Fruit fly (Drosophila melanogaster) whole organism, prepupa: ENCODE results near the gene Rhau.

ENCODE experiments used
- Blimp-1 ChIP-seq: fragments of 200-800 bp; sonication (Bioruptor generic); optimal IDR thresholded peaks from 3 replicates; lab custom pipeline; 2017; ENCODE audit warnings: missing biosample characterization, missing genetic modification characterization, mild to moderate bottlenecking, moderate library complexity, missing genetic modification reagents
- CG10669 ChIP-seq: fragments of 200-800 bp; sonication (Bioruptor generic); optimal IDR thresholded peaks from 3 replicates; lab custom pipeline; 2018; ENCODE audit warnings: missing biosample characterization, mild to moderate bottlenecking, missing genetic modification characterization, moderate library complexity
- CG11294 ChIP-seq: fragments of 200-800 bp; sonication (Bioruptor generic); IDR thresholded peaks from 2 replicates; pipeline ENCODE4 v1.3.6; 2022; ENCODE audit warnings: missing biosample characterization, missing genetic modification characterization
- CG11902 ChIP-seq: fragments of 200-800 bp; sonication (Bioruptor generic); optimal IDR thresholded peaks from 3 replicates; lab custom pipeline; 2016; ENCODE audit warnings: missing biosample characterization, missing genetic modification characterization
- CG15336 ChIP-seq: fragments of 200-800 bp; sonication (Bioruptor generic); IDR thresholded peaks from 2 replicates; pipeline ENCODE4 v1.3.6; 2022; ENCODE audit warnings: missing biosample characterization, missing genetic modification characterization
- CG1621 ChIP-seq: fragments of 200-800 bp; sonication (Bioruptor generic); optimal IDR thresholded peaks from 3 replicates; lab custom pipeline; 2018; ENCODE audit warnings: missing biosample characterization, mild to moderate bottlenecking, missing genetic modification characterization
- CG3032 ChIP-seq: fragments of 200-800 bp; optimal IDR thresholded peaks from 2 replicates; lab custom pipeline; 2019; ENCODE audit warnings: missing biosample characterization, mild to moderate bottlenecking, missing genetic modification characterization, moderate library complexity
- CG31627 ChIP-seq: fragments of 200-800 bp; sonication (Bioruptor generic); optimal IDR thresholded peaks from 3 replicates; lab custom pipeline; 2016; ENCODE audit warnings: missing biosample characterization, missing genetic modification characterization
- CG32006 ChIP-seq: fragments of 200-800 bp; sonication (Bioruptor generic); optimal IDR thresholded peaks from 3 replicates; lab custom pipeline; 2017; ENCODE audit warnings: missing biosample characterization, mild to moderate bottlenecking, missing genetic modification characterization
- CG6163 ChIP-seq: fragments of 200-800 bp; sonication (Bioruptor generic); IDR thresholded peaks from 3 replicates; pipeline ENCODE4 v1.3.6; 2022; ENCODE audit warnings: missing biosample characterization, missing genetic modification characterization
- CG6276 ChIP-seq: fragments of 200-800 bp; sonication (Bioruptor generic); optimal IDR thresholded peaks from 2 replicates; lab custom pipeline; 2017; ENCODE audit warnings: missing biosample characterization, mild to moderate bottlenecking, missing genetic modification characterization
- CG6792 ChIP-seq: fragments of 200-800 bp; sonication (Bioruptor generic); optimal IDR thresholded peaks from 3 replicates; lab custom pipeline; 2016; ENCODE audit warnings: missing biosample characterization, missing genetic modification characterization
- CG6808 ChIP-seq: fragments of 200-800 bp; sonication (Bioruptor generic); optimal IDR thresholded peaks from 3 replicates; lab custom pipeline; 2017; ENCODE audit warnings: missing biosample characterization, missing genetic modification characterization, mild to moderate bottlenecking, moderate library complexity, missing genetic modification reagents
- CG6854 ChIP-seq: fragments of 200-800 bp; sonication (Bioruptor generic); optimal IDR thresholded peaks from 2 replicates; lab custom pipeline; 2017; ENCODE audit warnings: missing biosample characterization, mild to moderate bottlenecking, missing genetic modification characterization
- CG8119 ChIP-seq: fragments of 200-800 bp; sonication (Bioruptor generic); IDR thresholded peaks from 3 replicates; pipeline ENCODE4 v1.3.6; 2022; ENCODE audit warnings: missing biosample characterization, missing genetic modification characterization
- CG8319 ChIP-seq: fragments of 200-800 bp; sonication (Bioruptor generic); optimal IDR thresholded peaks from 3 replicates; lab custom pipeline; 2016; ENCODE audit warnings: missing biosample characterization, missing genetic modification characterization
- CG8632 ChIP-seq: fragments of 200-800 bp; sonication (Bioruptor generic); optimal IDR thresholded peaks from 3 replicates; lab custom pipeline; 2016; ENCODE audit warnings: missing biosample characterization, missing genetic modification characterization
- CG9139 ChIP-seq: fragments of 200-800 bp; sonication (Bioruptor generic); optimal IDR thresholded peaks from 3 replicates; lab custom pipeline; 2017; ENCODE audit warnings: missing biosample characterization, mild to moderate bottlenecking, missing genetic modification characterization
- Eip75B ChIP-seq: fragments of 200-800 bp; sonication (Bioruptor generic); optimal IDR thresholded peaks from 3 replicates; lab custom pipeline; 2016; ENCODE audit warnings: missing biosample characterization, missing genetic modification characterization
- Eip78C ChIP-seq: fragments of 200-800 bp; sonication (Bioruptor generic); peaks from one replicate; lab custom pipeline; 2016; ENCODE audit warnings: missing biosample characterization, missing genetic modification characterization
- Eip93F ChIP-seq: fragments of 200-800 bp; sonication (Bioruptor generic); optimal IDR thresholded peaks from 2 replicates; lab custom pipeline; 2016; ENCODE audit warnings: missing biosample characterization, mild to moderate bottlenecking, missing genetic modification characterization
- Ets21C ChIP-seq: fragments of 200-800 bp; sonication (Bioruptor generic); optimal IDR thresholded peaks from 3 replicates; lab custom pipeline; 2016; ENCODE audit warnings: missing biosample characterization, missing genetic modification characterization
- Gug ChIP-seq: fragments of 200-800 bp; sonication (Bioruptor generic); IDR thresholded peaks from 2 replicates; pipeline ENCODE4 v1.3.6; 2022; ENCODE audit warnings: missing biosample characterization, missing genetic modification characterization
- Hr38 ChIP-seq: sonication (Bioruptor generic); optimal IDR thresholded peaks from 2 replicates; lab custom pipeline; 2016; ENCODE audit warnings: missing biosample characterization, missing genetic modification characterization
- Lpt ChIP-seq: fragments of 200-800 bp; sonication (Bioruptor generic); optimal IDR thresholded peaks from 3 replicates; lab custom pipeline; 2016; ENCODE audit warnings: missing biosample characterization, missing genetic modification characterization
- Met ChIP-seq: fragments of 200-800 bp; sonication (Bioruptor generic); optimal IDR thresholded peaks from 3 replicates; lab custom pipeline; 2016; ENCODE audit warnings: missing biosample characterization, missing genetic modification characterization
- OdsH ChIP-seq: fragments of 200-800 bp; sonication (Bioruptor generic); optimal IDR thresholded peaks from 3 replicates; lab custom pipeline; 2016; ENCODE audit warnings: missing biosample characterization, missing genetic modification characterization
- Smox ChIP-seq: fragments of 200-800 bp; sonication (Bioruptor generic); optimal IDR thresholded peaks from 3 replicates; lab custom pipeline; 2016; ENCODE audit warnings: missing biosample characterization, missing genetic modification characterization
- Sox102F ChIP-seq: fragments of 200-800 bp; sonication (Bioruptor generic); optimal IDR thresholded peaks from 2 replicates; lab custom pipeline; 2016; ENCODE audit warnings: missing biosample characterization, mild to moderate bottlenecking, missing genetic modification characterization
- Sox14 ChIP-seq: fragments of 200-800 bp; sonication (Bioruptor generic); optimal IDR thresholded peaks from 3 replicates; lab custom pipeline; 2016; ENCODE audit warnings: missing biosample characterization, missing genetic modification characterization
- Sox15 ChIP-seq: fragments of 200-800 bp; sonication (Bioruptor generic); optimal IDR thresholded peaks from 3 replicates; lab custom pipeline; 2016; ENCODE audit warnings: missing biosample characterization, missing genetic modification characterization
- acj6 ChIP-seq: fragments of 200-800 bp; sonication (Bioruptor generic); optimal IDR thresholded peaks from 3 replicates; lab custom pipeline; 2016; ENCODE audit warnings: missing biosample characterization, missing genetic modification characterization
- cyc ChIP-seq: fragments of 200-800 bp; sonication (Bioruptor generic); optimal IDR thresholded peaks from 3 replicates; lab custom pipeline; 2016; ENCODE audit warnings: missing biosample characterization, missing genetic modification characterization
- dac ChIP-seq: fragments of 200-800 bp; sonication (Bioruptor generic); optimal IDR thresholded peaks from 2 replicates; lab custom pipeline; 2017; ENCODE audit warnings: missing biosample characterization, mild to moderate bottlenecking, missing genetic modification characterization
- dsx ChIP-seq: fragments of 200-800 bp; optimal IDR thresholded peaks from 3 replicates; lab custom pipeline; 2019; ENCODE audit warnings: missing biosample characterization, mild to moderate bottlenecking, missing genetic modification characterization, moderate library complexity; ENCODE audit not compliant: poor library complexity, severe bottlenecking
- eg ChIP-seq: fragments of 200-800 bp; sonication (Bioruptor generic); IDR thresholded peaks from 3 replicates; pipeline ENCODE4 v1.3.6; 2022; ENCODE audit warnings: missing biosample characterization, missing genetic modification characterization
- fd59A ChIP-seq: fragments of 200-800 bp; sonication (Bioruptor generic); optimal IDR thresholded peaks from 2 replicates; lab custom pipeline; 2017; ENCODE audit warnings: missing biosample characterization, mild to moderate bottlenecking, missing genetic modification characterization, missing genetic modification reagents
- fd85E ChIP-seq: fragments of 200-800 bp; sonication (Bioruptor generic); optimal IDR thresholded peaks from 3 replicates; lab custom pipeline; 2016; ENCODE audit warnings: missing biosample characterization, missing genetic modification characterization
- fkh ChIP-seq: fragments of 200-800 bp; sonication (Bioruptor generic); optimal IDR thresholded peaks from 3 replicates; lab custom pipeline; 2017; ENCODE audit warnings: missing biosample characterization, mild to moderate bottlenecking, missing genetic modification characterization, moderate library complexity
- lz ChIP-seq: fragments of 200-800 bp; sonication (Bioruptor generic); optimal IDR thresholded peaks from 3 replicates; lab custom pipeline; 2016; ENCODE audit warnings: missing biosample characterization, missing genetic modification characterization
- net ChIP-seq: fragments of 200-800 bp; sonication (Bioruptor generic); optimal IDR thresholded peaks from 3 replicates; lab custom pipeline; 2016; ENCODE audit warnings: missing biosample characterization, missing genetic modification characterization
- pdm3 ChIP-seq: fragments of 200-800 bp; sonication (Bioruptor generic); optimal IDR thresholded peaks from 3 replicates; lab custom pipeline; 2016; ENCODE audit warnings: missing biosample characterization, missing genetic modification characterization
- salr ChIP-seq, 2 experiments: fragments of 200-800 bp; sonication (Bioruptor generic); optimal IDR thresholded peaks; 3 replicates each; lab custom pipeline; 2016 to 2018; ENCODE audit warnings: missing biosample characterization in 2 of 2, missing genetic modification characterization in 2 of 2, mild to moderate bottlenecking in 1 of 2
- spab ChIP-seq: fragments of 200-800 bp; sonication (Bioruptor generic); optimal IDR thresholded peaks from 2 replicates; lab custom pipeline; 2017; ENCODE audit warnings: missing biosample characterization, mild to moderate bottlenecking, missing genetic modification characterization, missing genetic modification reagents
- topi ChIP-seq: fragments of 200-800 bp; sonication (Bioruptor generic); optimal IDR thresholded peaks from 3 replicates; lab custom pipeline; 2016; ENCODE audit warnings: missing biosample characterization, missing genetic modification characterization
- vri ChIP-seq: fragments of 200-800 bp; sonication (Bioruptor generic); optimal IDR thresholded peaks from 3 replicates; lab custom pipeline; 2016; ENCODE audit warnings: missing biosample characterization, mild to moderate bottlenecking, missing genetic modification characterization

Gene Rhau

dm6 chr2L:20758188-20758846 is 532 bp upstream of the Rhau start (continued):
- TF ChIP-seq spab, result no peak
- no peak for TF ChIP-seq pdm3
- TF ChIP-seq vri (GFP tag; lab: Kevin White, UChicago), result peak; percentile 36
- no peak for TF ChIP-seq CG11902 (GFP tag; lab: Kevin White, UChicago)
- no peak for TF ChIP-seq fd85E
- TF ChIP-seq CG6276, result peak; percentile 75
- TF ChIP-seq eg (GFP tag; lab: Robert Waterston, UW), result peak; percentile 84
- TF ChIP-seq CG6163 (GFP tag; lab: Robert Waterston, UW), result peak; percentile 28; the same call in 1 of the 3 replicates
- peak; percentile 56; the same call in 1 of the 3 replicates for TF ChIP-seq CG8119 (GFP tag; lab: Robert Waterston, UW)
- 0 out of 2 replicates have a peak, but pooled peaks have one; percentile 28 for TF ChIP-seq CG11294 (GFP tag; lab: Robert Waterston, UW)
- TF ChIP-seq CG31627 (GFP tag; lab: Kevin White, UChicago), result no peak
- peak; percentile 20 for TF ChIP-seq topi (GFP tag; lab: Kevin White, UChicago)
- TF ChIP-seq salr (GFP tag; optimal IDR thresholded peaks at IDR 0.05; lab: Kevin White, UChicago), result no peak
- TF ChIP-seq Eip78C (GFP tag; lab: Kevin White, UChicago), result peak; percentile 57
- TF ChIP-seq CG10669 (GFP tag; lab: Kevin White, UChicago), result no peak
- no peak for TF ChIP-seq Ets21C (GFP tag; lab: Kevin White, UChicago)
- TF ChIP-seq Sox102F (GFP tag; lab: Kevin White, UChicago), result peak; percentile 5
- peak; percentile 24 for TF ChIP-seq CG6854 (GFP tag; lab: Kevin White, UChicago)
- no peak for TF ChIP-seq CG3032 (tag; lab: Kevin White, UChicago)
- no peak for TF ChIP-seq acj6
- peak; percentile 69 for TF ChIP-seq fkh
- peak; percentile 21 for TF ChIP-seq Sox14 (GFP tag; lab: Kevin White, UChicago)

dm6 chr2L:20752160-20752559 is 5.6 kb downstream of the Rhau start, which contains the start of the genes Amacr and Ns4:
Amacr (minus strand) TSS chr2L:20752341.
Ns4 (plus strand) TSS chr2L:20752476.
- TF ChIP-seq spab, result no peak
- no peak for TF ChIP-seq Ets21C (GFP tag; lab: Kevin White, UChicago)
- TF ChIP-seq vri (GFP tag; lab: Kevin White, UChicago), result no peak
- TF ChIP-seq Blimp-1 (GFP tag; lab: Kevin White, UChicago), result peak; percentile 17
- TF ChIP-seq Sox14 (GFP tag; lab: Kevin White, UChicago), result peak; percentile 84
- TF ChIP-seq Met (GFP tag; lab: Kevin White, UChicago), result no peak
- TF ChIP-seq CG9139 (GFP tag; lab: Kevin White, UChicago), result peak; percentile 18
- TF ChIP-seq CG15336 (GFP tag; lab: Robert Waterston, UW), result peak; percentile 59
- no peak for TF ChIP-seq fkh
- no peak for TF ChIP-seq Eip78C (GFP tag; lab: Kevin White, UChicago)
- TF ChIP-seq OdsH (GFP tag; lab: Kevin White, UChicago), result no peak
- no peak for TF ChIP-seq pdm3
- peak; percentile 16 for TF ChIP-seq fd59A
- TF ChIP-seq Eip93F (GFP tag; lab: Kevin White, UChicago), result no peak
- no peak for TF ChIP-seq Sox102F (GFP tag; lab: Kevin White, UChicago)
- peak; percentile 75 for TF ChIP-seq topi (GFP tag; lab: Kevin White, UChicago)
- TF ChIP-seq CG1621 (tag; lab: Kevin White, UChicago), result peak; percentile 44
- TF ChIP-seq cyc, result peak; percentile 67
- TF ChIP-seq CG6163 (GFP tag; lab: Robert Waterston, UW), result peak; percentile 74
- no peak for TF ChIP-seq fd85E
- TF ChIP-seq Sox15 (GFP tag; lab: Kevin White, UChicago), result peak; percentile 21
- TF ChIP-seq CG8319 (GFP tag; lab: Kevin White, UChicago), result peak; percentile 26
- no peak for TF ChIP-seq Smox (GFP tag; lab: Kevin White, UChicago)
- TF ChIP-seq CG8632 (GFP tag; lab: Kevin White, UChicago), result peak; percentile 56
- TF ChIP-seq Lpt (GFP tag; lab: Kevin White, UChicago), result peak; percentile 52
- no peak for TF ChIP-seq Eip75B (GFP tag; lab: Kevin White, UChicago)
- peak; percentile 62; the same call in 1 of the 2 replicates for TF ChIP-seq Gug (GFP tag; lab: Robert Waterston, UW)
- peak; percentile 70 for TF ChIP-seq CG8119 (GFP tag; lab: Robert Waterston, UW)
- TF ChIP-seq lz (GFP tag; lab: Kevin White, UChicago), result peak; percentile 58
- peak; percentile 67 for TF ChIP-seq dac (GFP tag; lab: Kevin White, UChicago)
- peak; percentile 54 for TF ChIP-seq CG3032 (tag; lab: Kevin White, UChicago)
- peak; percentile 50 for TF ChIP-seq CG6792 (GFP tag; lab: Kevin White, UChicago)
- TF ChIP-seq net (GFP tag; lab: Kevin White, UChicago), result peak; percentile 80
- TF ChIP-seq dsx, result no peak
- no peak for TF ChIP-seq Hr38 (GFP tag; lab: Kevin White, UChicago)
- TF ChIP-seq CG6276, result peak; percentile 70
- peak; percentile 76 for TF ChIP-seq CG32006 (GFP tag; lab: Kevin White, UChicago)
- peak; percentile 65 for TF ChIP-seq CG6808
- peak; percentile 78 for TF ChIP-seq eg (GFP tag; lab: Robert Waterston, UW)
